Worm (Caenorhabditis elegans) whole organism, L1 larva: ENCODE results near the gene F46H6.5.

Experiments
- C16A3.4 ChIP-seq: fragments of 150-350 bp; optimal IDR thresholded peaks from 2 replicates; lab custom pipeline; 2014; ENCODE audit warnings: missing biosample characterization, missing genetic modification characterization
- C34B4.2 ChIP-seq: sonication (generic microtip); optimal IDR thresholded peaks from 2 replicates; lab custom pipeline; 2017; ENCODE audit warnings: mild to moderate bottlenecking, missing genetic modification characterization, missing compliant biosample characterization
- F16B12.6 ChIP-seq: fragments of 150-350 bp; optimal IDR thresholded peaks from 2 replicates; lab custom pipeline; 2014; ENCODE audit warnings: missing biosample characterization, missing genetic modification characterization
- alr-1 ChIP-seq: fragments of 200-800 bp; sonication (Bioruptor generic); optimal IDR thresholded peaks from 2 replicates; lab custom pipeline; 2018; ENCODE audit warnings: borderline replicate concordance, mild to moderate bottlenecking, missing genetic modification characterization, missing compliant biosample characterization
- aly-2 ChIP-seq: fragments of 150-350 bp; optimal IDR thresholded peaks from 2 replicates; lab custom pipeline; 2014; ENCODE audit warnings: missing biosample characterization, missing genetic modification characterization
- ama-1 ChIP-seq: fragments of 150-350 bp; optimal IDR thresholded peaks from 2 replicates; lab custom pipeline; 2014
- ceh-63 ChIP-seq: fragments of 200-800 bp; sonication (Bioruptor generic); optimal IDR thresholded peaks from 2 replicates; lab custom pipeline; 2018; ENCODE audit warnings: mild to moderate bottlenecking, missing genetic modification characterization, missing compliant biosample characterization
- ceh-82 ChIP-seq, 3 experiments: fragments of 150-350 bp in 1 of 3; sonication (generic microtip) in 2 of 3; optimal IDR thresholded peaks; 2 replicates each; lab custom pipeline; 2014 to 2017; ENCODE audit warnings: missing biosample characterization in 3 of 3, missing genetic modification characterization in 3 of 3
- dpl-1 ChIP-seq, 3 experiments: fragments of 150-350 bp in 2 of 3; sonication (generic microtip) in 1 of 3; optimal IDR thresholded peaks; 2 replicates each; lab custom pipeline; 2014 to 2017; ENCODE audit warnings: missing biosample characterization in 3 of 3, missing genetic modification characterization in 3 of 3, missing genetic modification reagents in 3 of 3
- efl-1 ChIP-seq, 4 experiments: fragments of 150-350 bp; optimal IDR thresholded peaks in 3 of 4; peaks in 1 of 4; 1 replicate in 1 of 4; 2 replicates in 3 of 4; lab custom pipeline; 2014; ENCODE audit warnings: missing biosample characterization in 2 of 4, missing genetic modification characterization in 2 of 4, missing genetic modification reagents in 2 of 4
- egl-27 ChIP-seq, 2 experiments: fragments of 150-350 bp in 1 of 2; sonication (generic microtip); optimal IDR thresholded peaks; 3 replicates each; lab custom pipeline; 2017 to 2018; ENCODE audit warnings: missing biosample characterization in 2 of 2, missing genetic modification characterization in 2 of 2, missing genetic modification reagents in 2 of 2
- elt-2 ChIP-seq: sonication (generic microtip); optimal IDR thresholded peaks from 2 replicates; lab custom pipeline; 2016; ENCODE audit warnings: missing genetic modification characterization, mild to moderate bottlenecking, inconsistent platforms, missing compliant biosample characterization, missing genetic modification reagents
- elt-3 ChIP-seq, 6 experiments: fragments of 150-350 bp in 1 of 6; sonication (generic microtip); optimal IDR thresholded peaks; 2 replicates each; lab custom pipeline; 2017 to 2018; ENCODE audit warnings: missing biosample characterization in 6 of 6, missing genetic modification characterization in 6 of 6, inconsistent platforms in 1 of 6
- ets-5 ChIP-seq: fragments of 200-800 bp; sonication (Bioruptor generic); IDR thresholded peaks from 2 replicates; pipeline ENCODE4 v1.3.6; 2022; ENCODE audit warnings: missing genetic modification characterization, missing compliant biosample characterization
- fkh-10 ChIP-seq: sonication (generic microtip); optimal IDR thresholded peaks from 2 replicates; lab custom pipeline; 2017; ENCODE audit warnings: missing biosample characterization, missing genetic modification reagents, missing genetic modification characterization
- fkh-4 ChIP-seq: sonication (generic microtip); optimal IDR thresholded peaks from 2 replicates; lab custom pipeline; 2016; ENCODE audit warnings: missing compliant biosample characterization, missing genetic modification characterization, borderline replicate concordance
- fos-1 ChIP-seq: fragments of 150-350 bp; optimal IDR thresholded peaks from 2 replicates; lab custom pipeline; 2014; ENCODE audit warnings: missing biosample characterization, missing genetic modification characterization
- grh-1 ChIP-seq: fragments of 200-800 bp; sonication (Bioruptor generic); IDR thresholded peaks from 2 replicates; pipeline ENCODE4 v1.3.6; 2022; ENCODE audit warnings: missing genetic modification reagents, missing genetic modification characterization, missing compliant biosample characterization
- hlh-4 ChIP-seq: sonication (generic microtip); optimal IDR thresholded peaks from 2 replicates; lab custom pipeline; 2016; ENCODE audit warnings: mild to moderate bottlenecking, missing genetic modification characterization, missing compliant biosample characterization
- hpl-2 ChIP-seq: fragments of 150-350 bp; optimal IDR thresholded peaks from 2 replicates; lab custom pipeline; 2014; ENCODE audit warnings: missing biosample characterization, missing genetic modification reagents, missing genetic modification characterization
- jun-1 ChIP-seq: fragments of 150-350 bp; optimal IDR thresholded peaks from 2 replicates; lab custom pipeline; 2014; ENCODE audit warnings: missing biosample characterization, missing genetic modification reagents, missing genetic modification characterization
- lin-14 ChIP-seq: fragments of 200-800 bp; sonication (Bioruptor generic); optimal IDR thresholded peaks from 2 replicates; lab custom pipeline; 2018; ENCODE audit warnings: mild to moderate bottlenecking, missing genetic modification characterization, moderate library complexity, missing compliant biosample characterization
- lin-15B ChIP-seq: fragments of 150-350 bp; sonication (generic microtip); optimal IDR thresholded peaks from 3 replicates; lab custom pipeline; 2014; ENCODE audit warnings: missing biosample characterization, missing genetic modification characterization
- lin-39 ChIP-seq: fragments of 150-350 bp; optimal IDR thresholded peaks from 2 replicates; lab custom pipeline; 2014; ENCODE audit warnings: missing biosample characterization, missing genetic modification reagents, missing genetic modification characterization
- mdl-1 ChIP-seq, 2 experiments: fragments of 150-350 bp; optimal IDR thresholded peaks; 2 replicates each; lab custom pipeline; 2014 to 2017; ENCODE audit warnings: missing biosample characterization in 2 of 2, missing genetic modification characterization in 2 of 2, inconsistent platforms in 1 of 2
- mef-2 ChIP-seq: fragments of 150-350 bp; optimal IDR thresholded peaks from 2 replicates; lab custom pipeline; 2014; ENCODE audit warnings: missing biosample characterization, missing genetic modification characterization
- nhr-11 ChIP-seq: fragments of 150-350 bp; optimal IDR thresholded peaks from 2 replicates; lab custom pipeline; 2014; ENCODE audit warnings: missing biosample characterization, missing genetic modification characterization
- nhr-20 ChIP-seq: sonication (generic microtip); optimal IDR thresholded peaks from 2 replicates; lab custom pipeline; 2016; ENCODE audit warnings: mild to moderate bottlenecking, missing genetic modification characterization, missing compliant biosample characterization
- nhr-237 ChIP-seq: fragments of 150-350 bp; optimal IDR thresholded peaks from 2 replicates; lab custom pipeline; 2014; ENCODE audit warnings: missing biosample characterization, missing genetic modification characterization
- nhr-85 ChIP-seq: sonication (generic microtip); peaks from one replicate; lab custom pipeline; 2016; ENCODE audit warnings: missing genetic modification characterization, inconsistent platforms, missing compliant biosample characterization
- nhr-90 ChIP-seq: sonication (generic microtip); optimal IDR thresholded peaks from 2 replicates; lab custom pipeline; 2016; ENCODE audit warnings: mild to moderate bottlenecking, missing genetic modification characterization, missing compliant biosample characterization; ENCODE audit not compliant: poor library complexity
- pag-3 ChIP-seq: sonication (generic microtip); optimal IDR thresholded peaks from 2 replicates; lab custom pipeline; 2017; ENCODE audit warnings: missing genetic modification characterization, mild to moderate bottlenecking, missing compliant biosample characterization, antibody characterized with exemption, borderline replicate concordance; ENCODE audit not compliant: insufficient read depth
- pax-3 ChIP-seq: fragments of 200-800 bp; sonication (Bioruptor generic); optimal IDR thresholded peaks from 2 replicates; lab custom pipeline; 2018; ENCODE audit warnings: mild to moderate bottlenecking, missing genetic modification characterization, moderate library complexity, missing compliant biosample characterization
- pqm-1 ChIP-seq: sonication (generic microtip); optimal IDR thresholded peaks from 3 replicates; lab custom pipeline; 2017; ENCODE audit warnings: missing biosample characterization, missing genetic modification characterization
- rnt-1 ChIP-seq: sonication (generic microtip); optimal IDR thresholded peaks from 2 replicates; lab custom pipeline; 2016; ENCODE audit warnings: mild to moderate bottlenecking, missing genetic modification characterization, moderate library complexity, missing compliant biosample characterization
- snpc-4 ChIP-seq: fragments of 150-350 bp; optimal IDR thresholded peaks from 2 replicates; lab custom pipeline; 2014; ENCODE audit warnings: missing biosample characterization, missing genetic modification characterization
- snu-23 ChIP-seq: sonication (generic microtip); optimal IDR thresholded peaks from 2 replicates; lab custom pipeline; 2016; ENCODE audit warnings: missing genetic modification characterization, missing compliant biosample characterization
- sptf-1 ChIP-seq: fragments of 150-350 bp; optimal IDR thresholded peaks from 2 replicates; lab custom pipeline; 2014; ENCODE audit warnings: missing biosample characterization, missing genetic modification characterization
- sup-37 ChIP-seq: fragments of 200-800 bp; sonication (Bioruptor generic); optimal IDR thresholded peaks from 2 replicates; lab custom pipeline; 2018; ENCODE audit warnings: mild to moderate bottlenecking, missing genetic modification characterization, missing compliant biosample characterization
- swsn-7 ChIP-seq: sonication (generic microtip); optimal IDR thresholded peaks from 2 replicates; lab custom pipeline; 2016; ENCODE audit warnings: missing genetic modification characterization, missing compliant biosample characterization
- tbx-2 ChIP-seq: sonication (generic microtip); optimal IDR thresholded peaks from 2 replicates; lab custom pipeline; 2016; ENCODE audit warnings: missing genetic modification characterization, missing compliant biosample characterization
- unc-130 ChIP-seq: fragments of 150-350 bp; optimal IDR thresholded peaks from 2 replicates; lab custom pipeline; 2017; ENCODE audit warnings: missing biosample characterization, missing genetic modification characterization, inconsistent platforms
- unc-86 ChIP-seq: sonication (generic microtip); optimal IDR thresholded peaks from 2 replicates; lab custom pipeline; 2016; ENCODE audit warnings: missing genetic modification characterization, missing compliant biosample characterization
- unc-98 ChIP-seq: fragments of 200-800 bp; sonication (Bioruptor generic); IDR thresholded peaks from 2 replicates; pipeline ENCODE4 v1.3.6; 2022; ENCODE audit warnings: missing genetic modification characterization, missing compliant biosample characterization
- vab-15 ChIP-seq: sonication (generic microtip); optimal IDR thresholded peaks from 2 replicates; lab custom pipeline; 2017; ENCODE audit warnings: missing genotype, mild to moderate bottlenecking, missing genetic modification characterization, missing compliant biosample characterization
- xbp-1 ChIP-seq: sonication (generic microtip); optimal IDR thresholded peaks from 2 replicates; lab custom pipeline; 2016; ENCODE audit warnings: missing genetic modification characterization, missing compliant biosample characterization
- ztf-4 ChIP-seq: fragments of 150-350 bp; optimal IDR thresholded peaks from 2 replicates; lab custom pipeline; 2014; ENCODE audit warnings: missing biosample characterization, missing genetic modification characterization

The F46H6.5 gene

ce11 chrX:4492199-4492598 is at the start of gene F46H6.5:
Gene F46H6.5, minus strand, starts transcription at chrX:4492208.
- TF ChIP-seq rnt-1 (tag; lab: Kevin White, UChicago) = no peak
- no peak for TF ChIP-seq egl-27 (tag; optimal IDR thresholded peaks at IDR 0.05; lab: Kevin White, UChicago)
- no peak for TF ChIP-seq fkh-10 (GFP tag; lab: Kevin White, UChicago)
- TF ChIP-seq elt-3 (tag; optimal IDR thresholded peaks at IDR 0.05; lab: Kevin White, UChicago) = no peak
- TF ChIP-seq ztf-4 (tag; lab: Kevin White, UChicago) = no peak
- no peak for TF ChIP-seq snu-23 (GFP tag; lab: Kevin White, UChicago)
- no peak for TF ChIP-seq unc-98
- TF ChIP-seq nhr-85 (tag; lab: Kevin White, UChicago) = no peak
- no peak for TF ChIP-seq C16A3.4
- no peak for TF ChIP-seq jun-1 (tag; lab: Kevin White, UChicago)
- no peak for TF ChIP-seq ceh-63
- no peak for TF ChIP-seq ceh-82 (tag; optimal IDR thresholded peaks at IDR 0.05; lab: Kevin White, UChicago)

ce11 chrX:4534112-4534511 is 42.1 kb upstream of the F46H6.5 start:
- no peak for TF ChIP-seq vab-15 (tag; lab: Kevin White, UChicago)
- TF ChIP-seq efl-1 (optimal IDR thresholded peaks at IDR 0.05; lab: Kevin White, UChicago) = no peak
- TF ChIP-seq efl-1 (GFP tag; optimal IDR thresholded peaks at IDR 0.05 in 1 of 2; lab: Kevin White, UChicago) = peak in 1 of 2 experiments; percentile 67
- no peak for TF ChIP-seq hpl-2 (GFP tag; lab: Kevin White, UChicago)
- TF ChIP-seq sptf-1 (tag; lab: Kevin White, UChicago) = no peak
- no peak for TF ChIP-seq lin-39
- no peak for TF ChIP-seq pag-3 (tag; lab: Kevin White, UChicago)
- TF ChIP-seq elt-3 (tag; optimal IDR thresholded peaks at IDR 0.05; lab: Kevin White, UChicago) = no peak
- no peak for TF ChIP-seq ceh-63
- no peak for TF ChIP-seq lin-14 (GFP tag; lab: Kevin White, UChicago)
- TF ChIP-seq sup-37 = no peak
- no peak for TF ChIP-seq aly-2 (tag; lab: Kevin White, UChicago)
- no peak for TF ChIP-seq C34B4.2 (tag; lab: Kevin White, UChicago)
- no peak for TF ChIP-seq unc-98
- TF ChIP-seq elt-2 (tag; lab: Kevin White, UChicago) = peak; percentile 34
- no peak for TF ChIP-seq mdl-1 (tag; optimal IDR thresholded peaks at IDR 0.05; lab: Kevin White, UChicago)
- TF ChIP-seq mef-2 (tag; lab: Kevin White, UChicago) = no peak
- TF ChIP-seq ceh-82 (tag; optimal IDR thresholded peaks at IDR 0.05; lab: Kevin White, UChicago) = no peak
- TF ChIP-seq, all 84 proteins: peak for 2

ce11 chrX:4532160-4532741 is 40.2 kb upstream of the F46H6.5 start, which contains the start of gene nhr-35:
Gene nhr-35, plus strand, starts transcription at chrX:4532691.
- TF ChIP-seq F16B12.6 (tag; lab: Kevin White, UChicago) (no peak), hlh-4 (tag; lab: Kevin White, UChicago) (no peak), swsn-7 (peak; percentile 26), nhr-237 (tag; lab: Kevin White, UChicago) (no peak), dpl-1 (GFP tag; optimal IDR thresholded peaks at IDR 0.05; lab: Kevin White, UChicago) (peak in 1 of 3 experiments; percentile 17), ztf-4 (tag; lab: Kevin White, UChicago) (peak; percentile 59), fkh-4 (no peak), unc-98 (no peak), ama-1 (peak; percentile 29), lin-15B (tag; lab: Kevin White, UChicago) (no peak), ceh-63 (no peak), nhr-90 (tag; lab: Kevin White, UChicago) (peak; percentile 66), pqm-1 (tag; lab: Kevin White, UChicago) (no peak), ets-5 (no peak), ceh-82 (tag; optimal IDR thresholded peaks at IDR 0.05; lab: Kevin White, UChicago) (no peak), nhr-11 (tag; lab: Kevin White, UChicago) (peak; percentile 23), fos-1 (tag; lab: Kevin White, UChicago) (no peak), elt-3 (tag; optimal IDR thresholded peaks at IDR 0.05; lab: Kevin White, UChicago) (peak in 5 of 6 experiments; percentile 27 to 84 (median 74)), unc-130 (tag; lab: Kevin White, UChicago) (peak; percentile 94), pax-3 (tag; lab: Kevin White, UChicago) (no peak), nhr-20 (tag; lab: Kevin White, UChicago) (peak; percentile 97), snpc-4 (tag; lab: Kevin White, UChicago) (no peak), unc-86 (tag; lab: Kevin White, UChicago) (no peak), fkh-10 (GFP tag; lab: Kevin White, UChicago) (no peak), sup-37 (peak; percentile 3), tbx-2 (peak; percentile 66), aly-2 (tag; lab: Kevin White, UChicago) (no peak), grh-1 (GFP tag; lab: Robert Waterston, UW) (no peak), xbp-1 (tag; lab: Kevin White, UChicago) (peak; percentile 84), alr-1 (tag; lab: Kevin White, UChicago) (no peak), mef-2 (tag; lab: Kevin White, UChicago) (no peak)
